Fruit fly (Drosophila melanogaster) whole organism, embryonic: ENCODE data around the gene arx.

Experiments
- CG10979 ChIP-seq: fragments of 200-800 bp; sonication (Bioruptor generic); optimal IDR thresholded peaks from 2 replicates; lab custom pipeline; 2018; ENCODE audit warnings: missing biosample characterization, mild to moderate bottlenecking, missing genetic modification characterization, moderate library complexity
- CG16779 ChIP-seq: fragments of 200-800 bp; sonication (Bioruptor generic); IDR thresholded peaks from 2 replicates; pipeline ENCODE4 v1.3.6; 2022; ENCODE audit warnings: missing biosample characterization, missing genetic modification characterization
- CG32767 ChIP-seq: fragments of 200-800 bp; sonication (Bioruptor generic); IDR thresholded peaks from 2 replicates; pipeline ENCODE4 v1.3.6; 2022; ENCODE audit warnings: missing biosample characterization, missing genetic modification characterization
- CG6254 ChIP-seq: fragments of 200-800 bp; sonication (Bioruptor generic); optimal IDR thresholded peaks from 3 replicates; lab custom pipeline; 2017; ENCODE audit warnings: mild to moderate bottlenecking, missing biosample characterization, missing genetic modification reagents, missing genetic modification characterization
- al ChIP-seq: fragments of 200-800 bp; sonication (Bioruptor generic); IDR thresholded peaks from 2 replicates; pipeline ENCODE4 v1.3.6; 2022; ENCODE audit warnings: missing biosample characterization, missing genetic modification characterization
- ash1 ChIP-seq: fragments of 200-800 bp; sonication (Bioruptor generic); optimal IDR thresholded peaks from 2 replicates; lab custom pipeline; 2018; ENCODE audit warnings: missing biosample characterization, mild to moderate bottlenecking, missing genetic modification characterization
- chm ChIP-seq: fragments of 200-800 bp; sonication (Bioruptor generic); IDR thresholded peaks from 2 replicates; pipeline ENCODE4 v1.3.6; 2022; ENCODE audit warnings: missing biosample characterization, missing genetic modification characterization
- emc ChIP-seq: fragments of 200-800 bp; sonication (Bioruptor generic); optimal IDR thresholded peaks from 2 replicates; lab custom pipeline; 2016; ENCODE audit warnings: missing biosample characterization, missing genetic modification characterization
- shn ChIP-seq: fragments of 200-800 bp; sonication (Bioruptor generic); optimal IDR thresholded peaks from 3 replicates; lab custom pipeline; 2016; ENCODE audit warnings: missing biosample characterization, missing genetic modification characterization
- tll ChIP-seq, 2 experiments: fragments of 200-800 bp in 1 of 2; fragments of >200 bp in 1 of 2; sonication (Bioruptor generic) in 1 of 2; optimal IDR thresholded peaks; 2 replicates each; lab custom pipeline; 2017 to 2019; ENCODE audit warnings: missing biosample characterization in 2 of 2, missing genetic modification characterization in 2 of 2, mild to moderate bottlenecking in 1 of 2, moderate library complexity in 1 of 2

- TF ChIP-seq ash1 (GFP tag; lab: Kevin White, UChicago) (no peak), emc (GFP tag; lab: Kevin White, UChicago) (no peak), chm (GFP tag; lab: Robert Waterston, UW) (no peak), al (no peak), CG10979 (tag; lab: Kevin White, UChicago) (no peak), shn (no peak), CG6254 (GFP tag; lab: Kevin White, UChicago) (no peak), CG16779 (GFP tag; lab: Robert Waterston, UW) (no peak), CG32767 (GFP tag; lab: Robert Waterston, UW) (no peak), tll (GFP tag; optimal IDR thresholded peaks at IDR 0.05; lab: Kevin White, UChicago) (no peak)
Observed at dm6 chr3L:18889222-18889866, 12.0 kb downstream of the arx start.
